Worm (Caenorhabditis elegans) whole organism, L1 larva: Measurements from ENCODE around the gene C45B2.1.

Experiments used
- fos-1 ChIP-seq: fragments of 150-350 bp; optimal IDR thresholded peaks from 2 replicates; lab custom pipeline; 2014; ENCODE audit warnings: missing biosample characterization, missing genetic modification characterization
- nhr-11 ChIP-seq: fragments of 150-350 bp; optimal IDR thresholded peaks from 2 replicates; lab custom pipeline; 2014; ENCODE audit warnings: missing biosample characterization, missing genetic modification characterization
- nhr-76 ChIP-seq: sonication (generic microtip); optimal IDR thresholded peaks from 2 replicates; lab custom pipeline; 2017; ENCODE audit warnings: missing biosample characterization, missing genetic modification characterization
- nhr-85 ChIP-seq: sonication (generic microtip); peaks from one replicate; lab custom pipeline; 2016; ENCODE audit warnings: missing genetic modification characterization, inconsistent platforms, missing compliant biosample characterization
- skn-1 ChIP-seq: fragments of 150-350 bp; optimal IDR thresholded peaks from 2 replicates; lab custom pipeline; 2014; ENCODE audit warnings: missing biosample characterization, missing genetic modification characterization
- sptf-1 ChIP-seq: fragments of 150-350 bp; optimal IDR thresholded peaks from 2 replicates; lab custom pipeline; 2014; ENCODE audit warnings: missing biosample characterization, missing genetic modification characterization
- unc-86 ChIP-seq: sonication (generic microtip); optimal IDR thresholded peaks from 2 replicates; lab custom pipeline; 2016; ENCODE audit warnings: missing genetic modification characterization, missing compliant biosample characterization

- TF ChIP-seq fos-1 (no peak), nhr-76 (tag; lab: Kevin White, UChicago) (no peak), nhr-85 (tag; lab: Kevin White, UChicago) (no peak), sptf-1 (tag; lab: Kevin White, UChicago) (no peak), skn-1 (tag; lab: Kevin White, UChicago) (no peak), nhr-11 (tag; lab: Kevin White, UChicago) (no peak), unc-86 (tag; lab: Kevin White, UChicago) (no peak)
These were observed 46.4 kb upstream of the C45B2.1 start, which contains the start of gene hsp-25 for ce11 chrX:6039544-6039943.
